Worm (Caenorhabditis elegans) whole organism, L1 larva: ENCODE data around the gene nlp-22.

Experiments
- C04F5.9 ChIP-seq: sonication (generic microtip); optimal IDR thresholded peaks from 2 replicates; lab custom pipeline; 2016; ENCODE audit warnings: missing genetic modification characterization, missing compliant biosample characterization
- C16A3.4 ChIP-seq: fragments of 150-350 bp; optimal IDR thresholded peaks from 2 replicates; lab custom pipeline; 2014; ENCODE audit warnings: missing biosample characterization, missing genetic modification characterization
- C34B4.2 ChIP-seq: sonication (generic microtip); optimal IDR thresholded peaks from 2 replicates; lab custom pipeline; 2017; ENCODE audit warnings: mild to moderate bottlenecking, missing genetic modification characterization, missing compliant biosample characterization
- Y116A8C.19 ChIP-seq: sonication (generic microtip); optimal IDR thresholded peaks from 2 replicates; lab custom pipeline; 2016; ENCODE audit warnings: missing compliant biosample characterization, missing genetic modification characterization, borderline replicate concordance
- alr-1 ChIP-seq: fragments of 200-800 bp; sonication (Bioruptor generic); optimal IDR thresholded peaks from 2 replicates; lab custom pipeline; 2018; ENCODE audit warnings: borderline replicate concordance, mild to moderate bottlenecking, missing genetic modification characterization, missing compliant biosample characterization
- aly-2 ChIP-seq: fragments of 150-350 bp; optimal IDR thresholded peaks from 2 replicates; lab custom pipeline; 2014; ENCODE audit warnings: missing biosample characterization, missing genetic modification characterization
- blmp-1 ChIP-seq: fragments of 150-350 bp; optimal IDR thresholded peaks from 2 replicates; lab custom pipeline; 2014; ENCODE audit warnings: missing biosample characterization, missing genetic modification characterization
- ceh-63 ChIP-seq: fragments of 200-800 bp; sonication (Bioruptor generic); optimal IDR thresholded peaks from 2 replicates; lab custom pipeline; 2018; ENCODE audit warnings: mild to moderate bottlenecking, missing genetic modification characterization, missing compliant biosample characterization
- ceh-8 ChIP-seq: fragments of 200-800 bp; sonication (Bioruptor generic); optimal IDR thresholded peaks from 2 replicates; lab custom pipeline; 2018; ENCODE audit warnings: mild to moderate bottlenecking, missing genetic modification characterization, moderate library complexity, missing compliant biosample characterization
- ceh-88 ChIP-seq: fragments of 200-800 bp; sonication (Bioruptor generic); IDR thresholded peaks from 2 replicates; pipeline ENCODE4 v1.3.6; 2022; ENCODE audit warnings: missing genetic modification characterization, missing compliant biosample characterization
- ces-1 ChIP-seq: fragments of 150-350 bp; optimal IDR thresholded peaks from 2 replicates; lab custom pipeline; 2014; ENCODE audit warnings: missing biosample characterization, missing genetic modification reagents, missing genetic modification characterization
- efl-1 ChIP-seq, 4 experiments: fragments of 150-350 bp; optimal IDR thresholded peaks in 3 of 4; peaks in 1 of 4; 1 replicate in 1 of 4; 2 replicates in 3 of 4; lab custom pipeline; 2014; ENCODE audit warnings: missing biosample characterization in 2 of 4, missing genetic modification characterization in 2 of 4, missing genetic modification reagents in 2 of 4
- efl-3 ChIP-seq: fragments of 200-800 bp; sonication (Bioruptor generic); optimal IDR thresholded peaks from 2 replicates; lab custom pipeline; 2018; ENCODE audit warnings: mild to moderate bottlenecking, missing genetic modification characterization, missing compliant biosample characterization
- egl-13 ChIP-seq: sonication (generic microtip); optimal IDR thresholded peaks from 2 replicates; lab custom pipeline; 2016; ENCODE audit warnings: missing genotype, missing genetic modification reagents, missing genetic modification characterization, missing compliant biosample characterization
- elt-2 ChIP-seq: sonication (generic microtip); optimal IDR thresholded peaks from 2 replicates; lab custom pipeline; 2016; ENCODE audit warnings: missing genetic modification characterization, mild to moderate bottlenecking, inconsistent platforms, missing compliant biosample characterization, missing genetic modification reagents
- elt-3 ChIP-seq, 6 experiments: fragments of 150-350 bp in 1 of 6; sonication (generic microtip); optimal IDR thresholded peaks; 2 replicates each; lab custom pipeline; 2017 to 2018; ENCODE audit warnings: missing biosample characterization in 6 of 6, missing genetic modification characterization in 6 of 6, inconsistent platforms in 1 of 6
- ets-5 ChIP-seq: fragments of 200-800 bp; sonication (Bioruptor generic); IDR thresholded peaks from 2 replicates; pipeline ENCODE4 v1.3.6; 2022; ENCODE audit warnings: missing genetic modification characterization, missing compliant biosample characterization
- fkh-4 ChIP-seq: sonication (generic microtip); optimal IDR thresholded peaks from 2 replicates; lab custom pipeline; 2016; ENCODE audit warnings: missing compliant biosample characterization, missing genetic modification characterization, borderline replicate concordance
- hlh-4 ChIP-seq: sonication (generic microtip); optimal IDR thresholded peaks from 2 replicates; lab custom pipeline; 2016; ENCODE audit warnings: mild to moderate bottlenecking, missing genetic modification characterization, missing compliant biosample characterization
- hpl-2 ChIP-seq: fragments of 150-350 bp; optimal IDR thresholded peaks from 2 replicates; lab custom pipeline; 2014; ENCODE audit warnings: missing biosample characterization, missing genetic modification reagents, missing genetic modification characterization
- isw-1 ChIP-seq: fragments of 200-800 bp; sonication (Bioruptor generic); IDR thresholded peaks from 2 replicates; pipeline ENCODE4 v1.3.6; 2022; ENCODE audit warnings: missing genetic modification characterization, missing compliant biosample characterization
- jun-1 ChIP-seq: fragments of 150-350 bp; optimal IDR thresholded peaks from 2 replicates; lab custom pipeline; 2014; ENCODE audit warnings: missing biosample characterization, missing genetic modification reagents, missing genetic modification characterization
- lin-15B ChIP-seq: fragments of 150-350 bp; sonication (generic microtip); optimal IDR thresholded peaks from 3 replicates; lab custom pipeline; 2014; ENCODE audit warnings: missing biosample characterization, missing genetic modification characterization
- lin-39 ChIP-seq: fragments of 150-350 bp; optimal IDR thresholded peaks from 2 replicates; lab custom pipeline; 2014; ENCODE audit warnings: missing biosample characterization, missing genetic modification reagents, missing genetic modification characterization
- mab-9 ChIP-seq: fragments of 200-800 bp; sonication (Bioruptor generic); IDR thresholded peaks from 2 replicates; pipeline ENCODE4 v1.3.6; 2022; ENCODE audit warnings: missing genetic modification reagents, missing genetic modification characterization, missing compliant biosample characterization
- mdl-1 ChIP-seq, 2 experiments: fragments of 150-350 bp; optimal IDR thresholded peaks; 2 replicates each; lab custom pipeline; 2014 to 2017; ENCODE audit warnings: missing biosample characterization in 2 of 2, missing genetic modification characterization in 2 of 2, inconsistent platforms in 1 of 2
- mef-2 ChIP-seq: fragments of 150-350 bp; optimal IDR thresholded peaks from 2 replicates; lab custom pipeline; 2014; ENCODE audit warnings: missing biosample characterization, missing genetic modification characterization
- nhr-11 ChIP-seq: fragments of 150-350 bp; optimal IDR thresholded peaks from 2 replicates; lab custom pipeline; 2014; ENCODE audit warnings: missing biosample characterization, missing genetic modification characterization
- nhr-12 ChIP-seq: sonication (generic microtip); optimal IDR thresholded peaks from 2 replicates; lab custom pipeline; 2017; ENCODE audit warnings: missing biosample characterization, missing genetic modification characterization
- nhr-19 ChIP-seq: fragments of 200-800 bp; sonication (Bioruptor generic); conservative IDR thresholded peaks from 2 replicates; pipeline ENCODE4 v1.3.6; 2022; ENCODE audit warnings: missing genetic modification characterization, missing compliant biosample characterization
- nhr-20 ChIP-seq: sonication (generic microtip); optimal IDR thresholded peaks from 2 replicates; lab custom pipeline; 2016; ENCODE audit warnings: mild to moderate bottlenecking, missing genetic modification characterization, missing compliant biosample characterization
- nhr-28 ChIP-seq: fragments of 150-350 bp; optimal IDR thresholded peaks from 2 replicates; lab custom pipeline; 2014; ENCODE audit warnings: missing biosample characterization, missing genetic modification characterization
- nhr-47 ChIP-seq: sonication (generic microtip); optimal IDR thresholded peaks from 2 replicates; lab custom pipeline; 2016; ENCODE audit warnings: mild to moderate bottlenecking, missing genetic modification characterization, moderate library complexity, missing compliant biosample characterization
- nhr-76 ChIP-seq: sonication (generic microtip); optimal IDR thresholded peaks from 2 replicates; lab custom pipeline; 2017; ENCODE audit warnings: missing biosample characterization, missing genetic modification characterization
- nhr-77 ChIP-seq: fragments of 150-350 bp; optimal IDR thresholded peaks from 2 replicates; lab custom pipeline; 2014; ENCODE audit warnings: missing biosample characterization, missing genetic modification characterization
- nhr-85 ChIP-seq: sonication (generic microtip); peaks from one replicate; lab custom pipeline; 2016; ENCODE audit warnings: missing genetic modification characterization, inconsistent platforms, missing compliant biosample characterization
- nhr-90 ChIP-seq: sonication (generic microtip); optimal IDR thresholded peaks from 2 replicates; lab custom pipeline; 2016; ENCODE audit warnings: mild to moderate bottlenecking, missing genetic modification characterization, missing compliant biosample characterization; ENCODE audit not compliant: poor library complexity
- pag-3 ChIP-seq: sonication (generic microtip); optimal IDR thresholded peaks from 2 replicates; lab custom pipeline; 2017; ENCODE audit warnings: missing genetic modification characterization, mild to moderate bottlenecking, missing compliant biosample characterization, antibody characterized with exemption, borderline replicate concordance; ENCODE audit not compliant: insufficient read depth
- pqm-1 ChIP-seq: sonication (generic microtip); optimal IDR thresholded peaks from 3 replicates; lab custom pipeline; 2017; ENCODE audit warnings: missing biosample characterization, missing genetic modification characterization
- rnt-1 ChIP-seq: sonication (generic microtip); optimal IDR thresholded peaks from 2 replicates; lab custom pipeline; 2016; ENCODE audit warnings: mild to moderate bottlenecking, missing genetic modification characterization, moderate library complexity, missing compliant biosample characterization
- snpc-4 ChIP-seq: fragments of 150-350 bp; optimal IDR thresholded peaks from 2 replicates; lab custom pipeline; 2014; ENCODE audit warnings: missing biosample characterization, missing genetic modification characterization
- snu-23 ChIP-seq: sonication (generic microtip); optimal IDR thresholded peaks from 2 replicates; lab custom pipeline; 2016; ENCODE audit warnings: missing genetic modification characterization, missing compliant biosample characterization
- sox-4 ChIP-seq: sonication (generic microtip); optimal IDR thresholded peaks from 2 replicates; lab custom pipeline; 2016; ENCODE audit warnings: missing genetic modification characterization, missing compliant biosample characterization
- tbx-2 ChIP-seq: sonication (generic microtip); optimal IDR thresholded peaks from 2 replicates; lab custom pipeline; 2016; ENCODE audit warnings: missing genetic modification characterization, missing compliant biosample characterization
- unc-130 ChIP-seq: fragments of 150-350 bp; optimal IDR thresholded peaks from 2 replicates; lab custom pipeline; 2017; ENCODE audit warnings: missing biosample characterization, missing genetic modification characterization, inconsistent platforms
- unc-30 ChIP-seq: sonication (generic microtip); optimal IDR thresholded peaks from 2 replicates; lab custom pipeline; 2017; ENCODE audit warnings: missing biosample characterization, missing genetic modification characterization
- unc-62 ChIP-seq: fragments of 150-350 bp; optimal IDR thresholded peaks from 2 replicates; lab custom pipeline; 2014; ENCODE audit warnings: missing biosample characterization, missing genetic modification reagents, missing genetic modification characterization
- unc-98 ChIP-seq: fragments of 200-800 bp; sonication (Bioruptor generic); IDR thresholded peaks from 2 replicates; pipeline ENCODE4 v1.3.6; 2022; ENCODE audit warnings: missing genetic modification characterization, missing compliant biosample characterization
- vab-15 ChIP-seq: sonication (generic microtip); optimal IDR thresholded peaks from 2 replicates; lab custom pipeline; 2017; ENCODE audit warnings: missing genotype, mild to moderate bottlenecking, missing genetic modification characterization, missing compliant biosample characterization
- zag-1 ChIP-seq: fragments of 150-350 bp; optimal IDR thresholded peaks from 2 replicates; lab custom pipeline; 2014; ENCODE audit warnings: missing biosample characterization, missing genetic modification characterization
- zip-4 ChIP-seq: fragments of 200-800 bp; sonication (Bioruptor generic); optimal IDR thresholded peaks from 2 replicates; lab custom pipeline; 2018; ENCODE audit warnings: mild to moderate bottlenecking, missing genetic modification characterization, moderate library complexity, missing compliant biosample characterization
- ztf-11 ChIP-seq, 2 experiments: sonication (generic microtip); optimal IDR thresholded peaks; 2 replicates each; lab custom pipeline; 2016 to 2017; ENCODE audit warnings: missing genetic modification characterization in 2 of 2, missing biosample characterization in 1 of 2, missing compliant biosample characterization in 1 of 2
- ztf-4 ChIP-seq: fragments of 150-350 bp; optimal IDR thresholded peaks from 2 replicates; lab custom pipeline; 2014; ENCODE audit warnings: missing biosample characterization, missing genetic modification characterization

Gene nlp-22

DNA sequence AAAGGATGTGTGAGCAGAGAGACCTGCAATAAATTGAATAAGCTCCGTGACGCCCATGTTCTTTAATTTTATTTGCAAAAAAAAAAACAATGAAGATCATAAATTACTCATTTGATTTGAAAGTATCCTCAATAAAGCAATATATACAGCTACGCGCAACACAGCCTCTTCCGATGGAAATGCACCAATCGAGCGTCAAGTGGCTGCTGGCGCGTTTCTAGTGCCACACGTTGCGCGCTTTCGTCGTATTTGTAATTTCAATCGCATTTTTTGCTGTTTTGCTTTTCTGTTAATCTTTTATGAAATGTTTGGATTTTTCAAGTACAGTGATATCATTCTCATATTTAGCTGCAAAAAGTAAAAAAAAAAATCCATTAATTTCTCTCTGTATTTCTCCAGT, 40.3 kb upstream of the nlp-22 start (continued):
- TF ChIP-seq ceh-8 (GFP tag; lab: Kevin White, UChicago) (no peak), egl-13 (no peak), nhr-28 (no peak), snpc-4 (tag; lab: Kevin White, UChicago) (peak; percentile 58), blmp-1 (tag; lab: Kevin White, UChicago) (peak; percentile 32), ztf-11 (tag; optimal IDR thresholded peaks at IDR 0.05; lab: Kevin White, UChicago) (no peak), isw-1 (peak; percentile 34), ces-1 (GFP tag; lab: Kevin White, UChicago) (no peak), lin-39 (tag; lab: Kevin White, UChicago) (peak; percentile 17), ets-5 (GFP tag; lab: Robert Waterston, UW) (no peak), C04F5.9 (no peak), elt-2 (tag; lab: Kevin White, UChicago) (peak; percentile 0), nhr-12 (tag; lab: Kevin White, UChicago) (no peak), nhr-85 (peak; percentile 78), mef-2 (tag; lab: Kevin White, UChicago) (no peak), C34B4.2 (no peak), jun-1 (tag; lab: Kevin White, UChicago) (no peak), unc-130 (no peak), ceh-88 (GFP tag; lab: Robert Waterston, UW) (no peak), pag-3 (tag; lab: Kevin White, UChicago) (no peak), rnt-1 (tag; lab: Kevin White, UChicago) (peak; percentile 83), snu-23 (GFP tag; lab: Kevin White, UChicago) (peak; percentile 81), nhr-47 (peak; percentile 75), hlh-4 (tag; lab: Kevin White, UChicago) (no peak), ceh-63 (GFP tag; lab: Kevin White, UChicago) (no peak), nhr-76 (tag; lab: Kevin White, UChicago) (peak; percentile 22), Y116A8C.19 (tag; lab: Kevin White, UChicago) (no peak), efl-3 (no peak), unc-62 (GFP tag; lab: Kevin White, UChicago) (no peak), zip-4 (GFP tag; lab: Kevin White, UChicago) (peak; percentile 0), nhr-77 (no peak), aly-2 (tag; lab: Kevin White, UChicago) (no peak), C16A3.4 (tag; lab: Kevin White, UChicago) (peak; percentile 63), ztf-4 (tag; lab: Kevin White, UChicago) (no peak), alr-1 (tag; lab: Kevin White, UChicago) (no peak), nhr-19 (peak; percentile 49), tbx-2 (peak; percentile 61), hpl-2 (GFP tag; lab: Kevin White, UChicago) (no peak), lin-15B (tag; lab: Kevin White, UChicago) (no peak), mab-9 (GFP tag; lab: Robert Waterston, UW) (no peak), pqm-1 (no peak), zag-1 (no peak), efl-1 (optimal IDR thresholded peaks at IDR 0.05; lab: Kevin White, UChicago) (peak; percentile 6 to 41), efl-1 (GFP tag; optimal IDR thresholded peaks at IDR 0.05 in 1 of 2; lab: Kevin White, UChicago) (peak; percentile 54 to 86), unc-30 (no peak), mdl-1 (tag; optimal IDR thresholded peaks at IDR 0.05; lab: Kevin White, UChicago) (peak in 1 of 2 experiments; percentile 28), sox-4 (no peak), fkh-4 (tag; lab: Kevin White, UChicago) (no peak), unc-98 (GFP tag; lab: Robert Waterston, UW) (no peak), elt-3 (tag; optimal IDR thresholded peaks at IDR 0.05; lab: Kevin White, UChicago) (no peak), vab-15 (tag; lab: Kevin White, UChicago) (no peak), nhr-90 (peak; percentile 73), nhr-20 (tag; lab: Kevin White, UChicago) (peak; percentile 75), nhr-11 (tag; lab: Kevin White, UChicago) (no peak)
